Fruit fly (Drosophila melanogaster): ENCODE data around the gene SelR.
A peak's percentile ranks its signal among the peaks of the same experiment; 100 is the strongest.

The SelR gene

DNA sequence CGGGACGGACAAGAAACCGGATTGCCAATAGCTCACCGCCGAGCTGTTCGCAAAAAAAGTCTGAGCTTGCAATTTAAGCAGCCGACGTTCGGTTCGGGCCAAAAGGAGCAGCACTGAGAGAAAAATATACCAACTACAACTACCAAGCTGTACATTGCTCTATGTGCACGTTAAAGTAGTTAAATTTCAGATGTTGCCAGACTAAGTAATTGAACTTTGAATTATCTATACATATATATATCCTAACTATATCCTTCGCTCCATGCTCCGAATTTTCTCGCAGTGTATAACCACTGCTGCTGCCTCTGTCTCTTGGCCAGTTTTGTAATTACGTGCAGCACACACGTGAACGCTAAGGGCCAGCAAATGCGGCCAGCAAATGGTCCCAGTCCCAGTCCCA is 33.5 kb downstream of the SelR start (continued):
- TF ChIP-seq CG6808 (GFP tag; optimal IDR thresholded peaks at IDR 0.05) (peak; percentile 96), topi (GFP tag; optimal IDR thresholded peaks at IDR 0.05) (peak; percentile 96), fkh (GFP tag; optimal IDR thresholded peaks at IDR 0.05) (no peak), Gug (GFP tag; IDR thresholded peaks at IDR 0.05) (peak; percentile 88), CG1621 (tag; optimal IDR thresholded peaks at IDR 0.05) (peak; percentile 94), Blimp-1 (GFP tag; optimal IDR thresholded peaks at IDR 0.05) (peak; percentile 88), CG6276 (GFP tag; optimal IDR thresholded peaks at IDR 0.05) (peak; percentile 95), Ets21C (GFP tag; optimal IDR thresholded peaks at IDR 0.05) (peak; percentile 86), CG9139 (GFP tag; optimal IDR thresholded peaks at IDR 0.05) (peak; percentile 92), CG8632 (GFP tag; optimal IDR thresholded peaks at IDR 0.05) (peak; percentile 95), CG6854 (GFP tag; optimal IDR thresholded peaks at IDR 0.05) (peak; percentile 96), fd85E (GFP tag; optimal IDR thresholded peaks at IDR 0.05) (peak; percentile 89), dsx (GFP tag; optimal IDR thresholded peaks at IDR 0.05; ENCODE audit: poor library complexity, severe bottlenecking) (peak; percentile 93), Hr38 (GFP tag; optimal IDR thresholded peaks at IDR 0.05) (no peak), Eip78C (GFP tag) (peak; percentile 99), CG7368 (GFP tag; optimal IDR thresholded peaks at IDR 0.05) (peak; percentile 94), CG32006 (GFP tag; optimal IDR thresholded peaks at IDR 0.05) (peak; percentile 96), net (GFP tag; optimal IDR thresholded peaks at IDR 0.05) (peak; percentile 95), fd59A (GFP tag; optimal IDR thresholded peaks at IDR 0.05) (peak; percentile 93), CG6792 (GFP tag; optimal IDR thresholded peaks at IDR 0.05) (peak; percentile 97), CG31627 (GFP tag; optimal IDR thresholded peaks at IDR 0.05) (peak; percentile 86), salr (GFP tag; optimal IDR thresholded peaks at IDR 0.05) (peak; percentile 88 to 93), CG8119 (GFP tag; IDR thresholded peaks at IDR 0.05) (peak; percentile 97), esn (GFP tag; optimal IDR thresholded peaks at IDR 0.05) (peak; percentile 96), eg (GFP tag; IDR thresholded peaks at IDR 0.05) (peak; percentile 97), spab (GFP tag; optimal IDR thresholded peaks at IDR 0.05) (peak; percentile 95), lz (GFP tag; optimal IDR thresholded peaks at IDR 0.05) (peak; percentile 95), Eip75B (GFP tag; optimal IDR thresholded peaks at IDR 0.05) (peak; percentile 97), CG6163 (GFP tag; IDR thresholded peaks at IDR 0.05) (peak; percentile 98), pdm3 (GFP tag; optimal IDR thresholded peaks at IDR 0.05) (peak; percentile 93), CG16779 (tag; optimal IDR thresholded peaks at IDR 0.05) (peak; percentile 94), CG3032 (tag; optimal IDR thresholded peaks at IDR 0.05) (peak; percentile 94), Lpt (GFP tag; optimal IDR thresholded peaks at IDR 0.05) (peak; percentile 97), CG4318 (GFP tag; optimal IDR thresholded peaks at IDR 0.05) (peak; percentile 93), vri (GFP tag; optimal IDR thresholded peaks at IDR 0.05) (peak; percentile 94), Eip93F (GFP tag; optimal IDR thresholded peaks at IDR 0.05) (peak; percentile 98), svp (GFP tag) (peak; percentile 99)

- TF ChIP-seq CG10631 (GFP tag; optimal IDR thresholded peaks at IDR 0.05) (peak; percentile 76), CG8319 (GFP tag; optimal IDR thresholded peaks at IDR 0.05) (peak; percentile 55), cyc (GFP tag; optimal IDR thresholded peaks at IDR 0.05) (peak; percentile 43), CG1621 (tag; optimal IDR thresholded peaks at IDR 0.05) (peak; percentile 18), CG10669 (GFP tag; optimal IDR thresholded peaks at IDR 0.05) (peak; percentile 89), Eip93F (GFP tag; optimal IDR thresholded peaks at IDR 0.05) (no peak), CG6854 (GFP tag; optimal IDR thresholded peaks at IDR 0.05) (no peak), CG8119 (GFP tag; IDR thresholded peaks at IDR 0.05) (peak; percentile 88), CG3919 (GFP tag; optimal IDR thresholded peaks at IDR 0.05) (peak; percentile 93), CG15336 (GFP tag; IDR thresholded peaks at IDR 0.05) (peak; percentile 89), CG4318 (GFP tag; optimal IDR thresholded peaks at IDR 0.05) (peak; percentile 76), net (GFP tag; optimal IDR thresholded peaks at IDR 0.05) (peak; percentile 55), eg (GFP tag; IDR thresholded peaks at IDR 0.05) (peak; percentile 95), fd85E (GFP tag; optimal IDR thresholded peaks at IDR 0.05) (peak; percentile 4), Ets96B (tag; optimal IDR thresholded peaks at IDR 0.05) (peak; percentile 93), Eip78C (GFP tag) (peak; percentile 94), pdm3 (GFP tag; optimal IDR thresholded peaks at IDR 0.05) (peak; percentile 67), CG16779 (tag; optimal IDR thresholded peaks at IDR 0.05) (peak; percentile 79), CG8632 (GFP tag; optimal IDR thresholded peaks at IDR 0.05) (peak; percentile 19), ss (GFP tag; optimal IDR thresholded peaks at IDR 0.05) (peak; percentile 83 to 91), Sox15 (GFP tag; optimal IDR thresholded peaks at IDR 0.05) (no peak), CG6792 (GFP tag; optimal IDR thresholded peaks at IDR 0.05) (peak; percentile 43), CG31627 (GFP tag; optimal IDR thresholded peaks at IDR 0.05) (no peak), CG7368 (GFP tag; optimal IDR thresholded peaks at IDR 0.05) (peak; percentile 73), svp (GFP tag) (peak; percentile 65), Hr38 (GFP tag; optimal IDR thresholded peaks at IDR 0.05) (no peak), lz (GFP tag; optimal IDR thresholded peaks at IDR 0.05) (peak; percentile 20), CG34406 (GFP tag; optimal IDR thresholded peaks at IDR 0.05) (peak; percentile 28), Eip75B (GFP tag; optimal IDR thresholded peaks at IDR 0.05) (peak; percentile 88), Lpt (GFP tag; optimal IDR thresholded peaks at IDR 0.05) (peak; percentile 92)
These were observed 35.8 kb downstream of the SelR start for dm6 chr3R:10832526-10833165.

Measured in whole organism, prepupa.